Fruit fly (Drosophila melanogaster): ENCODE measurements around the gene CG5866.

CG5866 gene

DNA sequence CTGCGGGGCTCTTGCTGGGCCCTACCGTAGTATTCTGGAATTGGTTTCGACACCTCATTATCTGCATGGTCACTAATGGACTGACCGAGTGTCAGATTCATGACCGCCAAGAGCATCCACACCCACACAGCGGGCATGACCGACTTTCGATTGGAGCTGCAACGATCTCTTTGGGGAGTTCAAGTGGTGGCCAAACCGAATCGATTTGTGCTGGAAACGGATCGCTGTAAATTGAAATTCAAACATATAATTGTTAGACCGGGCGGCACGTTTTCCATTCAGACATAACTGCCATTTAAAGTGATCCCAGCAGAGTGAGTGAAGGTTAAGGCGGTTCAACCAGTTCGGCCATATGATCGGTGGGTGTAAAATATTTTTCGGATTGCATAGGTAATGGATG is 9.1 kb upstream of the CG5866 start, which contains the start of the genes CG42824 and CG42798:
TSS of gene CG42824 (minus strand) at position 101 of the 400 bp plus-strand sequence.
TSS of gene CG42798 (plus strand) at position 268 of the 400 bp plus-strand sequence.
- no peak for TF ChIP-seq CG11762 (GFP tag; optimal IDR thresholded peaks at IDR 0.05; ENCODE audit: insufficient read depth)
- TF ChIP-seq topi (GFP tag; optimal IDR thresholded peaks at IDR 0.05): no peak
- no peak for TF ChIP-seq Eip75B (GFP tag; optimal IDR thresholded peaks at IDR 0.05)
- TF ChIP-seq svp (GFP tag): no peak
- no peak for TF ChIP-seq Blimp-1 (GFP tag; optimal IDR thresholded peaks at IDR 0.05)
- no peak for TF ChIP-seq fd59A (GFP tag; optimal IDR thresholded peaks at IDR 0.05)
- TF ChIP-seq CG6854 (GFP tag; optimal IDR thresholded peaks at IDR 0.05): no peak
- TF ChIP-seq CG34406 (GFP tag; optimal IDR thresholded peaks at IDR 0.05): no peak
- TF ChIP-seq Met (GFP tag; optimal IDR thresholded peaks at IDR 0.05): no peak

DNA sequence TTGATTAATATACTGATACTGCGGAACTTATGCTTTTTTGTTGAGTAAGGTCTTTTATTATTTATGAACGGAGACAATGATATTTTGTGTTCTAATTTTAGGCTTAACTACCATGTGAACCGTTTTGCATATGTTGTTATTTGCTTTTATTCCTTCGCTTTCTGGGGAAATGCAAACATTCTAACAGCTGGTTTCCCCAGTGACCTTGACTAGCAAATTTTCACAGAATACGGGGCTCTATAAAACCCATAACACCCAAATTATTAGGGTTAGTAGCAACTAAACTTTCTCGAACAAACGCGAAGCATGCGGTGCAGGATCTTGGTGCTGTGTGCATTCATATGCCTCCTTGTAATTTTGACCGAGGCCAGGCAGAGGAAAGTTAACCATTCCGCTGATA is 8.0 kb upstream of the CG5866 start, which contains the start of gene CG17283:
TSS of gene CG17283 (plus strand) at position 301 of the 400 bp plus-strand sequence.
- TF ChIP-seq fd85E (GFP tag; optimal IDR thresholded peaks at IDR 0.05): no peak

DNA sequence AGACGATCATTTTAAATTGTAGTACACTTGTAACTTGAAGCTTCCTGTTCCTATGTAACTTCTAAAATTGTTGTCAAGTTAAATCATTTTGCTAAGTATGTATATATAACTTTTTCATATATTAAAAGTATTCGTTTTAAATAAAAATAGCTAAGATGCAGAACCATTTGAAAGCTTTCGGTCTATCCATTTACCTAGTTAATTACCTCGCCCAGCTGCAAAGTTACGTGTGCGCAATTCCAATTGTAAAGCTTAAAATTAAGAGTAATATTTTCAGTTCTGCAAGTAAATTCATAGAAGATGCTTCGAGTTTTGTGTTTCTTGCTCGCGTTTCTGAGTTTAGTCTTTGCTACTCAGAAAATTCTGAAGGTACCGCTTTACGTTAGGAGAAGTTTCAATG is 6.2 kb upstream of the CG5866 start, which contains the start of gene CG5860:
TSS of gene CG5860 (plus strand) at position 301 of the 400 bp plus-strand sequence.
- no peak for TF ChIP-seq CG8319 (GFP tag; optimal IDR thresholded peaks at IDR 0.05)
- TF ChIP-seq eg (GFP tag; IDR thresholded peaks at IDR 0.05): no peak
- no peak for TF ChIP-seq Smox (GFP tag; optimal IDR thresholded peaks at IDR 0.05)
- TF ChIP-seq spab (GFP tag; optimal IDR thresholded peaks at IDR 0.05): no peak
- no peak for TF ChIP-seq Ets21C (GFP tag; optimal IDR thresholded peaks at IDR 0.05)
- no peak for TF ChIP-seq Hr38 (GFP tag; optimal IDR thresholded peaks at IDR 0.05)
- TF ChIP-seq CG10669 (GFP tag; optimal IDR thresholded peaks at IDR 0.05): no peak
- no peak for TF ChIP-seq esn (GFP tag; optimal IDR thresholded peaks at IDR 0.05)
- TF ChIP-seq CG11294 (GFP tag; IDR thresholded peaks at IDR 0.05): no peak
- TF ChIP-seq OdsH (GFP tag; optimal IDR thresholded peaks at IDR 0.05): no peak
- TF ChIP-seq CG4318 (GFP tag; optimal IDR thresholded peaks at IDR 0.05): no peak
- no peak for TF ChIP-seq salr (GFP tag; optimal IDR thresholded peaks at IDR 0.05)
- TF ChIP-seq fd59A (GFP tag; optimal IDR thresholded peaks at IDR 0.05): no peak
- no peak for TF ChIP-seq CG15336 (GFP tag; IDR thresholded peaks at IDR 0.05)
- no peak for TF ChIP-seq CG34406 (GFP tag; optimal IDR thresholded peaks at IDR 0.05)
- no peak for TF ChIP-seq Eip78C (GFP tag)
- TF ChIP-seq Sox102F (GFP tag; optimal IDR thresholded peaks at IDR 0.05): no peak
- TF ChIP-seq CG6276 (GFP tag; optimal IDR thresholded peaks at IDR 0.05): no peak
- no peak for TF ChIP-seq CG6854 (GFP tag; optimal IDR thresholded peaks at IDR 0.05)

DNA sequence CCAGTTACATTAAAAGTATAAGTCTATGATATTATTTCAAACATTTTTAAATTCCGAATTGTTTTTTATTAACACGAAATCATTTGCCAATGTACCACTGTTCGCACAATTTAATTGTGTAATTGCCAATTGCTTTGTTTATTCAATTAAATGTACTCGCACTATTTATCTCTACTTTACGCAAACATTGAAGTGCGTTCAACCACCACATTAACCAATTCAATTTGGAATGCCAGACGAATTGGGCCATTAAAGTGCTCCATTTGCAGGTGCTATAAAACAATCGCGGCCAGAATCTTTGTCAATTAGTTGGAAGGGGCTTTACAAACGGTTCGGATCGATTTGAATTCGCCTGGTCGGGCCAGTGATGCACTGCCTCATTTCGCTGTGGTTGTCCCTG is 4.7 kb upstream of the CG5866 start, which contains the start of gene CG5863:
TSS of gene CG5863 (plus strand) at position 301 of the 400 bp plus-strand sequence.
- no peak for TF ChIP-seq vri (GFP tag; optimal IDR thresholded peaks at IDR 0.05)
- TF ChIP-seq Eip75B (GFP tag; optimal IDR thresholded peaks at IDR 0.05): no peak
- no peak for TF ChIP-seq esn (GFP tag; optimal IDR thresholded peaks at IDR 0.05)
- no peak for TF ChIP-seq CG11902 (GFP tag; optimal IDR thresholded peaks at IDR 0.05)
- TF ChIP-seq Blimp-1 (GFP tag; optimal IDR thresholded peaks at IDR 0.05): no peak
- no peak for TF ChIP-seq dsx (GFP tag; optimal IDR thresholded peaks at IDR 0.05; ENCODE audit: poor library complexity, severe bottlenecking)
- no peak for TF ChIP-seq CG3919 (GFP tag; optimal IDR thresholded peaks at IDR 0.05)
- TF ChIP-seq CG6276 (GFP tag; optimal IDR thresholded peaks at IDR 0.05): no peak
- TF ChIP-seq Ets96B (tag; optimal IDR thresholded peaks at IDR 0.05): no peak
- no peak for TF ChIP-seq lz (GFP tag; optimal IDR thresholded peaks at IDR 0.05)

DNA sequence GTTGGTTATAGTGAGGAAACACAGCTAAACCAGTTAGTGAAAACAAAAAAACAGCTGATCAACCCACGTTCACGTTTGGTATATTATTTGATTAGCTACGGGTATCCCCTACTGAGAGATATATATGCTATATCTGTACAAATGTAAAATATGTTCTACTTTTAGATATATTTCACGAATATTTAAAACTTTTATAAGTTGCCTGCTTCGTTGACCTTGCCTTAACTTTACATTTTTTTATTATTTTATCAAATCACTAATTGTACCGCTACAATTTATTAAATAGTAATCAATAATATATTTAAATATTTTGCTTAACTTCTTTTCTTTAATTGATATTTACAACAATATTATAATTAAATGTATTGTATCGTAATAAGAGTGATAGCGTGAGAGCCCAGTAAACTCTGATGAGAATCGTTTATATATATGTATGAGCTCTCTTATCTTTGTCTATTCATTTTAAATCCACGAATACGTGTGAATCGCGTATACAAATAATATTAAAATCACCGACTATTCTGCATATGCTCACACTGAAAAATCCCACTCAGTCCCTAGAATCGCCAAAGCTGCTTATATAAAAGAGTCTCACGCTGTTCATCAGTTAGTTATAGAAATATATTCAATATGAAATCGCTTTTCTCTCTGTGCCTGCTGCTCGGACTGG is 2.9 kb upstream of the CG5866 start, which contains the start of gene CG42821:
TSS of gene CG42821 (plus strand) at position 620 of the 670 bp plus-strand sequence.
- TF ChIP-seq pdm3 (GFP tag; optimal IDR thresholded peaks at IDR 0.05) (no peak), dsx (GFP tag; optimal IDR thresholded peaks at IDR 0.05; ENCODE audit: poor library complexity, severe bottlenecking) (no peak), CG8319 (GFP tag; optimal IDR thresholded peaks at IDR 0.05) (no peak), eg (GFP tag; IDR thresholded peaks at IDR 0.05) (no peak), svp (GFP tag) (no peak), Lpt (GFP tag; optimal IDR thresholded peaks at IDR 0.05) (no peak), CG31627 (GFP tag; optimal IDR thresholded peaks at IDR 0.05) (no peak), Met (GFP tag; optimal IDR thresholded peaks at IDR 0.05) (no peak), CG11294 (GFP tag; IDR thresholded peaks at IDR 0.05) (no peak), lz (GFP tag; optimal IDR thresholded peaks at IDR 0.05) (no peak), Blimp-1 (GFP tag; optimal IDR thresholded peaks at IDR 0.05) (no peak), CG6163 (GFP tag; IDR thresholded peaks at IDR 0.05) (no peak), salr (GFP tag; optimal IDR thresholded peaks at IDR 0.05) (no peak), Hr38 (GFP tag; optimal IDR thresholded peaks at IDR 0.05) (no peak), Eip78C (GFP tag) (no peak), CG34406 (GFP tag; optimal IDR thresholded peaks at IDR 0.05) (no peak), net (GFP tag; optimal IDR thresholded peaks at IDR 0.05) (no peak), CG6854 (GFP tag; optimal IDR thresholded peaks at IDR 0.05) (no peak), CG11762 (GFP tag; optimal IDR thresholded peaks at IDR 0.05; ENCODE audit: insufficient read depth) (no peak), CG11902 (GFP tag; optimal IDR thresholded peaks at IDR 0.05) (no peak)
